Fruit fly (Drosophila melanogaster) whole organism, adult: Measurements from ENCODE around the gene RapGAP1.

ENCODE experiments used
- CG11617 ChIP-seq: fragments of 200-800 bp; sonication (Bioruptor generic); optimal IDR thresholded peaks from 2 replicates; lab custom pipeline; 2017; ENCODE audit warnings: mild to moderate bottlenecking, missing biosample characterization, missing genetic modification reagents, missing genetic modification characterization
- CG12768 ChIP-seq: fragments of 200-800 bp; sonication (Bioruptor generic); optimal IDR thresholded peaks from 2 replicates; lab custom pipeline; 2017; ENCODE audit warnings: missing biosample characterization, missing genetic modification characterization, mild to moderate bottlenecking, moderate library complexity, missing genetic modification reagents
- CG14711 ChIP-seq: fragments of 200-800 bp; sonication (Bioruptor generic); optimal IDR thresholded peaks from 2 replicates; lab custom pipeline; 2018; ENCODE audit warnings: missing biosample characterization, mild to moderate bottlenecking, missing genetic modification characterization, moderate library complexity
- CG33017 ChIP-seq: fragments of 200-800 bp; sonication (Bioruptor generic); optimal IDR thresholded peaks from 2 replicates; lab custom pipeline; 2018; ENCODE audit warnings: missing biosample characterization, mild to moderate bottlenecking, missing genetic modification characterization, moderate library complexity
- cic ChIP-seq: fragments of 200-800 bp; sonication (Bioruptor generic); optimal IDR thresholded peaks from 2 replicates; lab custom pipeline; 2017; ENCODE audit warnings: missing biosample characterization, mild to moderate bottlenecking, missing genetic modification characterization, moderate library complexity
- cnc ChIP-seq, 2 experiments: fragments of >200 bp; optimal IDR thresholded peaks; 2 replicates each; lab custom pipeline; 2017
- tj ChIP-seq: fragments of 200-800 bp; sonication (Bioruptor generic); optimal IDR thresholded peaks from 3 replicates; lab custom pipeline; 2017; ENCODE audit warnings: missing biosample characterization, mild to moderate bottlenecking, missing genetic modification characterization, moderate library complexity

dm6 chr2L:7534024-7534423 is 44.8 kb downstream of the RapGAP1 start:
- TF ChIP-seq cic (no peak), CG33017 (tag; lab: Kevin White, UChicago) (no peak), tj (no peak), cnc (optimal IDR thresholded peaks at IDR 0.05; lab: Kevin White, UChicago) (no peak), CG11617 (GFP tag; lab: Kevin White, UChicago) (no peak), CG12768 (GFP tag; lab: Kevin White, UChicago) (no peak), CG14711 (tag; lab: Kevin White, UChicago) (no peak)
